Worm (Caenorhabditis elegans) whole organism, young adult: Measurements from ENCODE around the gene mlc-4.

Source experiments
- D2030.7 ChIP-seq: fragments of 200-800 bp; sonication (Bioruptor generic); IDR thresholded peaks from 2 replicates; pipeline ENCODE4 v1.3.6; 2022; ENCODE audit warnings: missing genetic modification reagents, missing genetic modification characterization, missing compliant biosample characterization
- K12H6.12 ChIP-seq: fragments of 200-800 bp; sonication (Bioruptor generic); optimal IDR thresholded peaks from 2 replicates; lab custom pipeline; 2018; ENCODE audit warnings: mild to moderate bottlenecking, missing genetic modification characterization, missing compliant biosample characterization
- Y53G8AR.9 ChIP-seq: fragments of 200-800 bp; sonication (Bioruptor generic); conservative IDR thresholded peaks from 2 replicates; pipeline ENCODE4 v1.3.6; 2022; ENCODE audit warnings: missing genetic modification reagents, missing genetic modification characterization, missing compliant biosample characterization
- Y95B8A.8 ChIP-seq: fragments of 200-800 bp; sonication (Bioruptor generic); IDR thresholded peaks from 2 replicates; pipeline ENCODE4 v1.3.6; 2022; ENCODE audit warnings: missing genetic modification reagents, missing genetic modification characterization, missing compliant biosample characterization
- ama-1 ChIP-seq, 3 experiments: fragments of 150-350 bp in 1 of 3; sonication (generic microtip) in 2 of 3; optimal IDR thresholded peaks; 2 replicates each; lab custom pipeline; 2014 to 2018; ENCODE audit warnings: missing biosample characterization in 2 of 3, missing genetic modification characterization in 2 of 3, missing genetic modification reagents in 2 of 3
- ceh-40 ChIP-seq: fragments of 200-800 bp; sonication (Bioruptor generic); IDR thresholded peaks from 2 replicates; pipeline ENCODE4 v1.3.6; 2022; ENCODE audit warnings: missing genetic modification characterization, missing compliant biosample characterization
- efl-1 ChIP-seq: fragments of 150-350 bp; optimal IDR thresholded peaks from 2 replicates; lab custom pipeline; 2014; ENCODE audit warnings: missing biosample characterization, missing genetic modification reagents, missing genetic modification characterization
- him-1 ChIP-seq: sonication (generic microtip); optimal IDR thresholded peaks from 2 replicates; lab custom pipeline; 2016; ENCODE audit warnings: missing genotype, missing genetic modification reagents, missing genetic modification characterization, missing compliant biosample characterization
- let-526 ChIP-seq: fragments of 200-800 bp; sonication (Bioruptor generic); IDR thresholded peaks from 2 replicates; pipeline ENCODE4 v1.3.6; 2022; ENCODE audit warnings: missing genetic modification reagents, missing genetic modification characterization, missing compliant biosample characterization
- lir-1 ChIP-seq: fragments of 200-800 bp; sonication (Bioruptor generic); conservative IDR thresholded peaks from 2 replicates; pipeline ENCODE4 v1.3.6; 2022; ENCODE audit warnings: missing genetic modification reagents, missing genetic modification characterization, missing compliant biosample characterization
- snpc-3.4 ChIP-seq: sonication (generic microtip); optimal IDR thresholded peaks from 2 replicates; lab custom pipeline; 2017; ENCODE audit warnings: missing genetic modification characterization, mild to moderate bottlenecking, missing compliant biosample characterization, antibody characterized with exemption, moderate library complexity, missing genotype, missing genetic modification reagents
- unc-62 ChIP-seq: fragments of 150-350 bp; optimal IDR thresholded peaks from 2 replicates; lab custom pipeline; 2014; ENCODE audit warnings: missing biosample characterization, missing genetic modification reagents, missing genetic modification characterization

DNA sequence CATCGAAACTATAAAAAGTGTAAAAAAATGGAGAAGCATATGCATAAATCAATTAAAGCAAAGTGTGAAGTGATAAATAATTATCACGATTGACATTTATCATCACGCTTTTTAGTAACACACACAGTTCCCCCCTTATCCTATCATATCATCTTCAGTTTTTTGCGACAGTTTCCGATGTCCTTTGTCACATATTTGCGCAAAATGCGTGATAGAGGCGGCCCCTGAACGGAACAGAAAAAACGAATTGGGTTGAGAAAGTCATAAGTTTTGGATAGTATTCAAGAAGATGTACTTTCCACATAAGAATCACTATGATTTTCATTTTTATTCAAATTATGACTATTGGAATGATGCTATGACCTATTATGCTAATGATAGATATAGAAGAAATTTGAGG, 44.5 kb downstream of the mlc-4 start:
- TF ChIP-seq him-1 (tag; lab: Kevin White, UChicago), result no peak
- no peak for TF ChIP-seq snpc-3.4 (tag; lab: Kevin White, UChicago)
- TF ChIP-seq ceh-40 (GFP tag; lab: Robert Waterston, UW), result no peak
- no peak for TF ChIP-seq let-526 (GFP tag; lab: Robert Waterston, UW)
- no peak for TF ChIP-seq K12H6.12 (tag; lab: Kevin White, UChicago)
- TF ChIP-seq lir-1, result no peak
- no peak for TF ChIP-seq efl-1 (GFP tag; lab: Kevin White, UChicago)
- no peak for TF ChIP-seq Y95B8A.8 (GFP tag; lab: Robert Waterston, UW)
- no peak for TF ChIP-seq Y53G8AR.9
- TF ChIP-seq ama-1 (optimal IDR thresholded peaks at IDR 0.05; lab: Kevin White, UChicago), result no peak
- no peak for TF ChIP-seq ama-1 (GFP tag; optimal IDR thresholded peaks at IDR 0.05; lab: Kevin White, UChicago)
- TF ChIP-seq unc-62 (GFP tag; lab: Kevin White, UChicago), result no peak
- TF ChIP-seq D2030.7 (GFP tag; lab: Robert Waterston, UW), result no peak
